Fruit fly (Drosophila melanogaster) whole organism, embryonic: ENCODE results near the gene CG6398.

Experiments used
- Adf1 ChIP-seq: fragments of 200-800 bp; sonication (Bioruptor generic); IDR thresholded peaks from 2 replicates; pipeline ENCODE4 v1.3.6; 2022; ENCODE audit warnings: missing biosample characterization, missing genetic modification characterization
- C15 ChIP-seq: fragments of 200-800 bp; sonication (Bioruptor generic); IDR thresholded peaks from 3 replicates; pipeline ENCODE4 v1.3.6; 2022; ENCODE audit warnings: missing biosample characterization, missing genetic modification characterization
- CG12071 ChIP-seq: fragments of 200-800 bp; sonication (Bioruptor generic); optimal IDR thresholded peaks from 3 replicates; lab custom pipeline; 2018; ENCODE audit warnings: missing biosample characterization, mild to moderate bottlenecking, missing genetic modification characterization
- CG13287 ChIP-seq: fragments of 200-800 bp; sonication (Bioruptor generic); IDR thresholded peaks from 2 replicates; pipeline ENCODE4 v1.3.6; 2022; ENCODE audit warnings: missing biosample characterization, missing genetic modification characterization; ENCODE audit not compliant: partially characterized antibody
- CG14050 ChIP-seq: fragments of 200-800 bp; sonication (Bioruptor generic); IDR thresholded peaks from 3 replicates; pipeline ENCODE4 v1.3.6; 2022; ENCODE audit warnings: missing biosample characterization, missing genetic modification characterization
- CG14441 ChIP-seq: fragments of 200-800 bp; sonication (Bioruptor generic); IDR thresholded peaks from 2 replicates; pipeline ENCODE4 v1.3.6; 2022; ENCODE audit warnings: missing biosample characterization, missing genetic modification characterization
- CG14710 ChIP-seq: fragments of 200-800 bp; sonication (Bioruptor generic); optimal IDR thresholded peaks from 3 replicates; lab custom pipeline; 2019; ENCODE audit warnings: missing biosample characterization, mild to moderate bottlenecking, missing genetic modification characterization, moderate library complexity
- CG15073 ChIP-seq: fragments of 200-800 bp; sonication (Bioruptor generic); optimal IDR thresholded peaks from 2 replicates; lab custom pipeline; 2016; ENCODE audit warnings: missing biosample characterization, missing genetic modification characterization
- CG1529 ChIP-seq: fragments of 200-800 bp; sonication (Bioruptor generic); optimal IDR thresholded peaks from 3 replicates; lab custom pipeline; 2018; ENCODE audit warnings: missing biosample characterization, missing genetic modification characterization
- CG16815 ChIP-seq: fragments of 200-800 bp; sonication (Bioruptor generic); optimal IDR thresholded peaks from 3 replicates; lab custom pipeline; 2017; ENCODE audit warnings: missing biosample characterization, mild to moderate bottlenecking, missing genetic modification characterization
- CG32767 ChIP-seq: fragments of 200-800 bp; sonication (Bioruptor generic); IDR thresholded peaks from 2 replicates; pipeline ENCODE4 v1.3.6; 2022; ENCODE audit warnings: missing biosample characterization, missing genetic modification characterization
- CG3281 ChIP-seq: fragments of 200-800 bp; sonication (Bioruptor generic); optimal IDR thresholded peaks from 3 replicates; lab custom pipeline; 2017; ENCODE audit warnings: missing biosample characterization, mild to moderate bottlenecking, missing genetic modification characterization
- CG3995 ChIP-seq: fragments of 200-800 bp; sonication (Bioruptor generic); optimal IDR thresholded peaks from 3 replicates; lab custom pipeline; 2016; ENCODE audit warnings: missing biosample characterization, missing genetic modification characterization
- CG6272 ChIP-seq: fragments of 200-800 bp; sonication (Bioruptor generic); IDR thresholded peaks from 2 replicates; pipeline ENCODE4 v1.3.6; 2022; ENCODE audit warnings: missing biosample characterization, missing genetic modification characterization
- CG7372 ChIP-seq: fragments of 200-800 bp; sonication (Bioruptor generic); IDR thresholded peaks from 2 replicates; pipeline ENCODE4 v1.3.6; 2022; ENCODE audit warnings: missing biosample characterization, missing genetic modification characterization
- CG7928 ChIP-seq: fragments of 200-800 bp; sonication (Bioruptor generic); optimal IDR thresholded peaks from 2 replicates; lab custom pipeline; 2017; ENCODE audit warnings: missing biosample characterization, mild to moderate bottlenecking, missing genetic modification characterization
- CG8290 ChIP-seq, 3 experiments: fragments of 200-800 bp; sonication (Bioruptor generic); optimal IDR thresholded peaks; 2 replicates each; lab custom pipeline; 2016 to 2019; ENCODE audit warnings: missing biosample characterization in 3 of 3, missing genetic modification characterization in 3 of 3, mild to moderate bottlenecking in 2 of 3, moderate library complexity in 1 of 3
- Camta ChIP-seq: fragments of 200-800 bp; sonication (Bioruptor generic); optimal IDR thresholded peaks from 2 replicates; lab custom pipeline; 2016; ENCODE audit warnings: missing biosample characterization, missing genetic modification characterization
- Chrac-16 ChIP-seq: fragments of 200-800 bp; sonication (Bioruptor generic); optimal IDR thresholded peaks from 3 replicates; lab custom pipeline; 2016; ENCODE audit warnings: missing biosample characterization, missing genetic modification characterization
- Deaf1 ChIP-seq: fragments of 200-800 bp; optimal IDR thresholded peaks from 3 replicates; lab custom pipeline; 2019; ENCODE audit warnings: missing biosample characterization, mild to moderate bottlenecking, missing genetic modification characterization, moderate library complexity
- Hr51 ChIP-seq, 2 experiments: fragments of 200-800 bp; sonication (Bioruptor generic); optimal IDR thresholded peaks; 2 replicates in 1 of 2; 3 replicates in 1 of 2; lab custom pipeline; 2016 to 2018; ENCODE audit warnings: missing biosample characterization in 2 of 2, missing genetic modification characterization in 2 of 2, mild to moderate bottlenecking in 1 of 2, moderate library complexity in 1 of 2
- Mad ChIP-seq: fragments of 200-800 bp; sonication (Bioruptor generic); optimal IDR thresholded peaks from 2 replicates; lab custom pipeline; 2016; ENCODE audit warnings: missing biosample characterization, missing genetic modification characterization
- NC2β ChIP-seq: fragments of 200-800 bp; sonication (Bioruptor generic); optimal IDR thresholded peaks from 2 replicates; lab custom pipeline; 2016; ENCODE audit warnings: missing biosample characterization, missing genetic modification characterization
- Nf-YC ChIP-seq: fragments of 200-800 bp; optimal IDR thresholded peaks from 3 replicates; lab custom pipeline; 2019; ENCODE audit warnings: missing biosample characterization, mild to moderate bottlenecking, missing genetic modification characterization, moderate library complexity
- Scr ChIP-seq: fragments of 200-800 bp; sonication (Bioruptor generic); IDR thresholded peaks from 2 replicates; pipeline ENCODE4 v1.3.6; 2022; ENCODE audit warnings: missing biosample characterization, missing genetic modification characterization; ENCODE audit not compliant: partially characterized antibody
- Sry-β ChIP-seq: fragments of 200-800 bp; sonication (Bioruptor generic); optimal IDR thresholded peaks from 2 replicates; lab custom pipeline; 2018; ENCODE audit warnings: missing biosample characterization, mild to moderate bottlenecking, missing genetic modification characterization, moderate library complexity
- Xbp1 ChIP-seq: fragments of 200-800 bp; sonication (Bioruptor generic); optimal IDR thresholded peaks from 3 replicates; lab custom pipeline; 2016; ENCODE audit warnings: missing biosample characterization, mild to moderate bottlenecking, missing genetic modification characterization
- abd-A ChIP-seq: fragments of 200-800 bp; sonication (Bioruptor generic); optimal IDR thresholded peaks from 3 replicates; lab custom pipeline; 2019; ENCODE audit warnings: missing biosample characterization, mild to moderate bottlenecking, missing genetic modification characterization, moderate library complexity
- cg ChIP-seq: fragments of 200-800 bp; sonication (Bioruptor generic); optimal IDR thresholded peaks from 3 replicates; lab custom pipeline; 2019; ENCODE audit warnings: missing biosample characterization, mild to moderate bottlenecking, missing genetic modification characterization, moderate library complexity
- chif ChIP-seq, 2 experiments: fragments of 200-800 bp; sonication (Bioruptor generic); optimal IDR thresholded peaks; 3 replicates each; lab custom pipeline; 2016; ENCODE audit warnings: missing biosample characterization in 2 of 2, missing genetic modification characterization in 2 of 2
- crol ChIP-seq: fragments of 200-800 bp; sonication (Bioruptor generic); IDR thresholded peaks from 2 replicates; pipeline ENCODE4 v1.3.6; 2022; ENCODE audit warnings: missing biosample characterization, missing genetic modification characterization
- da ChIP-seq: fragments of 200-800 bp; sonication (Bioruptor generic); optimal IDR thresholded peaks from 2 replicates; lab custom pipeline; 2016; ENCODE audit warnings: missing biosample characterization, missing genetic modification characterization
- en ChIP-seq: fragments of 200-800 bp; sonication (Bioruptor generic); optimal IDR thresholded peaks from 2 replicates; lab custom pipeline; 2016; ENCODE audit warnings: missing biosample characterization, missing genetic modification characterization
- eyg ChIP-seq: fragments of 200-800 bp; sonication (Bioruptor generic); optimal IDR thresholded peaks from 3 replicates; lab custom pipeline; 2016; ENCODE audit warnings: missing biosample characterization, missing genetic modification characterization
- fd3F ChIP-seq: fragments of 200-800 bp; sonication (Bioruptor generic); optimal IDR thresholded peaks from 2 replicates; lab custom pipeline; 2018; ENCODE audit warnings: missing biosample characterization, mild to moderate bottlenecking, missing genetic modification characterization, moderate library complexity
- gcm ChIP-seq: fragments of 200-800 bp; sonication (Bioruptor generic); optimal IDR thresholded peaks from 2 replicates; lab custom pipeline; 2019; ENCODE audit warnings: missing biosample characterization, mild to moderate bottlenecking, missing genetic modification characterization, moderate library complexity
- grn ChIP-seq: fragments of 200-800 bp; sonication (Bioruptor generic); optimal IDR thresholded peaks from 3 replicates; lab custom pipeline; 2017; ENCODE audit warnings: missing biosample characterization, missing genetic modification characterization
- gro ChIP-seq: fragments of 200-800 bp; sonication (Bioruptor generic); optimal IDR thresholded peaks from 2 replicates; lab custom pipeline; 2016; ENCODE audit warnings: missing biosample characterization, missing genetic modification characterization
- kay ChIP-seq: fragments of 200-800 bp; sonication (Bioruptor generic); optimal IDR thresholded peaks from 2 replicates; lab custom pipeline; 2016; ENCODE audit warnings: missing biosample characterization, missing genetic modification characterization
- luna ChIP-seq: fragments of 200-800 bp; sonication (Bioruptor generic); optimal IDR thresholded peaks from 2 replicates; lab custom pipeline; 2016; ENCODE audit warnings: missing biosample characterization, missing genetic modification characterization
- pzg ChIP-seq: fragments of 200-800 bp; sonication (Bioruptor generic); optimal IDR thresholded peaks from 3 replicates; lab custom pipeline; 2018; ENCODE audit warnings: missing biosample characterization, mild to moderate bottlenecking, missing genetic modification characterization, moderate library complexity
- sc ChIP-seq, 3 experiments: fragments of >200 bp in 2 of 3; fragments of 200-800 bp in 1 of 3; sonication (Bioruptor generic) in 1 of 3; optimal IDR thresholded peaks; 2 replicates in 2 of 3; 3 replicates in 1 of 3; lab custom pipeline; 2017; ENCODE audit warnings: mild to moderate bottlenecking in 1 of 3, missing biosample characterization in 1 of 3, missing genetic modification characterization in 1 of 3, missing genetic modification reagents in 1 of 3
- so ChIP-seq: fragments of 200-800 bp; sonication (Bioruptor generic); IDR thresholded peaks from 3 replicates; pipeline ENCODE4 v1.3.6; 2022; ENCODE audit warnings: missing biosample characterization, missing genetic modification characterization
- sqz ChIP-seq: fragments of 200-800 bp; sonication (Bioruptor generic); optimal IDR thresholded peaks from 3 replicates; lab custom pipeline; 2018; ENCODE audit warnings: missing biosample characterization, mild to moderate bottlenecking, missing genetic modification characterization
- trh ChIP-seq: fragments of 200-800 bp; sonication (Bioruptor generic); optimal IDR thresholded peaks from 2 replicates; lab custom pipeline; 2016; ENCODE audit warnings: missing biosample characterization, missing genetic modification characterization
- tx ChIP-seq: fragments of 200-800 bp; sonication (Bioruptor generic); optimal IDR thresholded peaks from 2 replicates; lab custom pipeline; 2016; ENCODE audit warnings: missing biosample characterization, missing genetic modification characterization
- zen ChIP-seq: fragments of 200-800 bp; sonication (Bioruptor generic); optimal IDR thresholded peaks from 3 replicates; lab custom pipeline; 2018; ENCODE audit warnings: missing biosample characterization, mild to moderate bottlenecking, missing genetic modification characterization, moderate library complexity
- zfh1 ChIP-seq: fragments of 200-800 bp; sonication (Bioruptor generic); IDR thresholded peaks from 3 replicates; pipeline ENCODE4 v1.3.6; 2022; ENCODE audit warnings: missing biosample characterization, missing genetic modification characterization

The CG6398 gene

dm6 chrX:17799803-17800151 is 30.9 kb upstream of the CG6398 start (continued):
- no peak for TF ChIP-seq eyg (GFP tag; lab: Kevin White, UChicago)
- TF ChIP-seq CG3995: no peak
- TF ChIP-seq zen (tag; lab: Kevin White, UChicago): no peak
- no peak for TF ChIP-seq fd3F (GFP tag; lab: Kevin White, UChicago)
- TF ChIP-seq kay: no peak
- no peak for TF ChIP-seq CG1529
- TF ChIP-seq Xbp1: no peak
- TF ChIP-seq zfh1 (GFP tag; lab: Robert Waterston, UW): no peak
- no peak for TF ChIP-seq trh (GFP tag; lab: Kevin White, UChicago)
- no peak for TF ChIP-seq CG14050
- no peak for TF ChIP-seq Camta (GFP tag; lab: Kevin White, UChicago)
- TF ChIP-seq da (GFP tag; lab: Kevin White, UChicago): no peak
- no peak for TF ChIP-seq sqz (GFP tag; lab: Kevin White, UChicago)
- TF ChIP-seq crol (GFP tag; lab: Robert Waterston, UW): peak; percentile 87
- TF ChIP-seq CG14710: no peak
- no peak for TF ChIP-seq CG8290 (GFP tag; optimal IDR thresholded peaks at IDR 0.05; lab: Kevin White, UChicago)
- TF ChIP-seq CG8290 (tag; optimal IDR thresholded peaks at IDR 0.05; lab: Kevin White, UChicago): no peak
- TF ChIP-seq CG7928 (GFP tag; lab: Kevin White, UChicago): no peak
- no peak for TF ChIP-seq en (GFP tag; lab: Kevin White, UChicago)
- TF ChIP-seq Chrac-16 (GFP tag; lab: Kevin White, UChicago): no peak
- TF ChIP-seq tx (GFP tag; lab: Kevin White, UChicago): no peak
- TF ChIP-seq CG6272 (GFP tag; lab: Robert Waterston, UW): no peak
- TF ChIP-seq C15 (GFP tag; lab: Robert Waterston, UW): no peak
- peak; percentile 79 for TF ChIP-seq CG7372 (GFP tag; lab: Robert Waterston, UW)
- no peak for TF ChIP-seq NC2β (GFP tag; lab: Kevin White, UChicago)
- no peak for TF ChIP-seq gcm (GFP tag; lab: Kevin White, UChicago)
- no peak for TF ChIP-seq Mad (GFP tag; lab: Kevin White, UChicago)
- peak; percentile 33 for TF ChIP-seq cg (GFP tag; lab: Kevin White, UChicago)
- peak; percentile 67 for TF ChIP-seq abd-A (tag; lab: Kevin White, UChicago)
- TF ChIP-seq Deaf1 (tag; lab: Kevin White, UChicago): peak; percentile 18
- peak; percentile 38; the same call in 1 of the 2 replicates for TF ChIP-seq Adf1
- TF ChIP-seq Hr51 (GFP tag; optimal IDR thresholded peaks at IDR 0.05; lab: Kevin White, UChicago): no peak
- no peak for TF ChIP-seq Sry-β
- TF ChIP-seq CG15073 (GFP tag; lab: Kevin White, UChicago): no peak
- no peak for TF ChIP-seq Scr (GFP tag; lab: Robert Waterston, UW)
- TF ChIP-seq CG14441 (GFP tag; lab: Robert Waterston, UW): no peak
- TF ChIP-seq CG13287 (GFP tag; lab: Robert Waterston, UW): no peak
- TF ChIP-seq so (GFP tag; lab: Robert Waterston, UW): no peak
- TF ChIP-seq CG3281 (GFP tag; lab: Kevin White, UChicago): no peak
- TF ChIP-seq gro (GFP tag; lab: Kevin White, UChicago): no peak
- TF ChIP-seq sc (optimal IDR thresholded peaks at IDR 0.05; lab: Kevin White, UChicago): no peak
- TF ChIP-seq sc (GFP tag; optimal IDR thresholded peaks at IDR 0.05; lab: Kevin White, UChicago): no peak
- TF ChIP-seq CG12071: no peak
- TF ChIP-seq chif (GFP tag; optimal IDR thresholded peaks at IDR 0.05; lab: Kevin White, UChicago): no peak
- no peak for TF ChIP-seq grn (GFP tag; lab: Kevin White, UChicago)
- TF ChIP-seq pzg (GFP tag; lab: Kevin White, UChicago): no peak
- no peak for TF ChIP-seq CG32767
- TF ChIP-seq Nf-YC (tag; lab: Kevin White, UChicago): peak; percentile 76
- TF ChIP-seq luna (GFP tag; lab: Kevin White, UChicago): no peak
- TF ChIP-seq CG16815 (GFP tag; lab: Kevin White, UChicago): no peak
